Fruit fly (Drosophila melanogaster): ENCODE data around the gene nSyb.

Gene nSyb

dm6 chr3L:1668504-1668903 lies 31.0 kb upstream of the nSyb start, which contains the start of gene RpL23A (continued):
- peak; percentile 83 for TF ChIP-seq CG42726 (GFP tag; IDR thresholded peaks at IDR 0.05; ENCODE audit: partially characterized antibody)
- TF ChIP-seq CG30020 (tag; optimal IDR thresholded peaks at IDR 0.05) = peak; percentile 82
- peak; percentile 97 for TF ChIP-seq CG11247 (GFP tag; IDR thresholded peaks at IDR 0.05)
- peak; percentile 92 for TF ChIP-seq Hr3 (GFP tag; optimal IDR thresholded peaks at IDR 0.05)
- TF ChIP-seq Mes4 (GFP tag; optimal IDR thresholded peaks at IDR 0.05) = peak; percentile 99
- peak in 1 of 2 experiments; percentile 70 for TF ChIP-seq Eip74EF (GFP tag; optimal IDR thresholded peaks at IDR 0.05)
- TF ChIP-seq Rx (GFP tag; IDR thresholded peaks at IDR 0.05) = peak; percentile 94
- TF ChIP-seq ac (GFP tag; optimal IDR thresholded peaks at IDR 0.05) = peak; percentile 86
- TF ChIP-seq org-1 (GFP tag; optimal IDR thresholded peaks at IDR 0.05) = peak; percentile 93
- TF ChIP-seq CG12071 (GFP tag; optimal IDR thresholded peaks at IDR 0.05) = peak; percentile 92
- peak; percentile 93 for TF ChIP-seq sug (tag; optimal IDR thresholded peaks at IDR 0.05)
- TF ChIP-seq CG18599 (GFP tag; optimal IDR thresholded peaks at IDR 0.05) = peak; percentile 97
- peak in 1 of 3 experiments; percentile 70 for TF ChIP-seq lola (GFP tag; optimal IDR thresholded peaks at IDR 0.05)
- TF ChIP-seq hth (optimal IDR thresholded peaks at IDR 0.05) = no peak
- TF ChIP-seq ato (GFP tag; IDR thresholded peaks at IDR 0.05; ENCODE audit: partially characterized antibody) = peak; percentile 67
- peak; percentile 92 for TF ChIP-seq tx (GFP tag; optimal IDR thresholded peaks at IDR 0.05)
- TF ChIP-seq CG14014 (GFP tag; IDR thresholded peaks at IDR 0.05) = peak; percentile 94
- TF ChIP-seq CG11560 (tag; IDR thresholded peaks at IDR 0.05) = peak; percentile 88
- TF ChIP-seq sens-2 (GFP tag; IDR thresholded peaks at IDR 0.05) = peak; percentile 90
- TF ChIP-seq CG12942 (GFP tag; optimal IDR thresholded peaks at IDR 0.05) = peak; percentile 95
- TF ChIP-seq onecut (GFP tag; IDR thresholded peaks at IDR 0.05) = peak; percentile 93
- peak; percentile 91 for TF ChIP-seq ham (GFP tag; IDR thresholded peaks at IDR 0.05)
- peak; percentile 85 for TF ChIP-seq Jarid2 (GFP tag; optimal IDR thresholded peaks at IDR 0.05)
- peak; percentile 89 for TF ChIP-seq cato (GFP tag; optimal IDR thresholded peaks at IDR 0.05; ENCODE audit: borderline replicate concordance)
- peak; percentile 95 for TF ChIP-seq CG17328 (GFP tag; IDR thresholded peaks at IDR 0.05)
- peak; percentile 74 for TF ChIP-seq fd96Cb (tag; optimal IDR thresholded peaks at IDR 0.05)
- peak; percentile 97 for TF ChIP-seq stwl (tag; optimal IDR thresholded peaks at IDR 0.05)
- TF ChIP-seq sens (GFP tag) = peak; percentile 98
- peak; percentile 93 for TF ChIP-seq Aef1 (GFP tag; IDR thresholded peaks at IDR 0.05)
- peak; percentile 94 for TF ChIP-seq Dip3 (GFP tag; optimal IDR thresholded peaks at IDR 0.05)
- TF ChIP-seq CG32767 (GFP tag; IDR thresholded peaks at IDR 0.05) = peak; percentile 66
- peak; percentile 86 for TF ChIP-seq CG14441 (GFP tag; IDR thresholded peaks at IDR 0.05)
- TF ChIP-seq prd (optimal IDR thresholded peaks at IDR 0.05) = no peak
- TF ChIP-seq prd (GFP tag; IDR thresholded peaks at IDR 0.05) = peak; percentile 89
- TF ChIP-seq Dp (GFP tag; optimal IDR thresholded peaks at IDR 0.05) = peak; percentile 87
- peak; percentile 97 for TF ChIP-seq MTF-1 (GFP tag; optimal IDR thresholded peaks at IDR 0.05; ENCODE audit: borderline replicate concordance)
- TF ChIP-seq yki (optimal IDR thresholded peaks at IDR 0.05) = no peak
- TF ChIP-seq schlank (tag; optimal IDR thresholded peaks at IDR 0.05) = peak; percentile 95
- peak; percentile 95 for TF ChIP-seq ranshi (GFP tag; IDR thresholded peaks at IDR 0.05)
- peak; percentile 79 for TF ChIP-seq gcm (GFP tag; optimal IDR thresholded peaks at IDR 0.05)
- peak; percentile 91 for TF ChIP-seq CG32772 (GFP tag; IDR thresholded peaks at IDR 0.05)
- peak; percentile 82 for TF ChIP-seq peb (GFP tag; IDR thresholded peaks at IDR 0.05)
- TF ChIP-seq CG7786 (GFP tag; optimal IDR thresholded peaks at IDR 0.05) = peak; percentile 95
- peak; percentile 87 for TF ChIP-seq CG18011 (GFP tag; optimal IDR thresholded peaks at IDR 0.05)
- TF ChIP-seq CG14667 (GFP tag; IDR thresholded peaks at IDR 0.05) = peak; percentile 85
- TF ChIP-seq CG15601 (tag; optimal IDR thresholded peaks at IDR 0.05) = peak; percentile 95
- TF ChIP-seq hbn (GFP tag; IDR thresholded peaks at IDR 0.05; ENCODE audit: partially characterized antibody) = no peak
- no peak for TF ChIP-seq CG17568 (GFP tag; optimal IDR thresholded peaks at IDR 0.05)
- peak; percentile 81 for TF ChIP-seq Opbp (GFP tag; IDR thresholded peaks at IDR 0.05; ENCODE audit: partially characterized antibody)
- TF ChIP-seq Nf-YC (tag; optimal IDR thresholded peaks at IDR 0.05) = peak; percentile 80
- TF ChIP-seq jigr1 (GFP tag; IDR thresholded peaks at IDR 0.05) = 0 out of 3 replicates have a peak, but pooled peaks have one; percentile 24
